Fruit fly (Drosophila melanogaster) whole organism, embryonic: ENCODE results near the gene Exo70.

Experiments used
- Antp ChIP-seq: fragments of 200-800 bp; sonication (Bioruptor generic); optimal IDR thresholded peaks from 3 replicates; lab custom pipeline; 2016; ENCODE audit warnings: missing biosample characterization, missing genetic modification characterization
- CG10431 ChIP-seq: fragments of 200-800 bp; sonication (Bioruptor generic); optimal IDR thresholded peaks from 3 replicates; lab custom pipeline; 2018; ENCODE audit warnings: missing biosample characterization, mild to moderate bottlenecking, missing genetic modification characterization
- CG11504 ChIP-seq: fragments of 200-800 bp; sonication (Bioruptor generic); optimal IDR thresholded peaks from 3 replicates; lab custom pipeline; 2019; ENCODE audit warnings: missing biosample characterization, mild to moderate bottlenecking, missing genetic modification characterization, moderate library complexity
- CG13894 ChIP-seq: fragments of 200-800 bp; sonication (Bioruptor generic); optimal IDR thresholded peaks from 3 replicates; lab custom pipeline; 2018; ENCODE audit warnings: missing biosample characterization, mild to moderate bottlenecking, missing genetic modification characterization, moderate library complexity
- CG17328 ChIP-seq: fragments of 200-800 bp; sonication (Bioruptor generic); IDR thresholded peaks from 2 replicates; pipeline ENCODE4 v1.3.6; 2022; ENCODE audit warnings: missing biosample characterization, missing genetic modification characterization
- CG18262 ChIP-seq: fragments of 200-800 bp; optimal IDR thresholded peaks from 3 replicates; lab custom pipeline; 2019; ENCODE audit warnings: missing biosample characterization, mild to moderate bottlenecking, missing genetic modification characterization, moderate library complexity
- CG31365 ChIP-seq: fragments of 200-800 bp; sonication (Bioruptor generic); optimal IDR thresholded peaks from 2 replicates; lab custom pipeline; 2018; ENCODE audit warnings: missing biosample characterization, mild to moderate bottlenecking, missing genetic modification characterization
- CG31388 ChIP-seq: fragments of 200-800 bp; sonication (Bioruptor generic); optimal IDR thresholded peaks from 2 replicates; lab custom pipeline; 2016; ENCODE audit warnings: missing biosample characterization, missing genetic modification characterization
- CG31441 ChIP-seq: fragments of 200-800 bp; sonication (Bioruptor generic); IDR thresholded peaks from 2 replicates; pipeline ENCODE4 v1.3.6; 2022; ENCODE audit warnings: missing biosample characterization, missing genetic modification characterization
- CG34422 ChIP-seq: fragments of 200-800 bp; sonication (Bioruptor generic); IDR thresholded peaks from 3 replicates; pipeline ENCODE4 v1.3.6; 2022; ENCODE audit warnings: missing biosample characterization, missing genetic modification characterization
- CG4282 ChIP-seq: fragments of 200-800 bp; sonication (Bioruptor generic); optimal IDR thresholded peaks from 2 replicates; lab custom pipeline; 2016; ENCODE audit warnings: missing biosample characterization, missing genetic modification characterization
- CG8944 ChIP-seq: fragments of 200-800 bp; sonication (Bioruptor generic); optimal IDR thresholded peaks from 3 replicates; lab custom pipeline; 2016; ENCODE audit warnings: missing biosample characterization, missing genetic modification characterization
- CG9797 ChIP-seq: fragments of 200-800 bp; sonication (Bioruptor generic); optimal IDR thresholded peaks from 3 replicates; lab custom pipeline; 2018; ENCODE audit warnings: missing biosample characterization, mild to moderate bottlenecking, missing genetic modification characterization
- Camta ChIP-seq: fragments of 200-800 bp; sonication (Bioruptor generic); optimal IDR thresholded peaks from 2 replicates; lab custom pipeline; 2016; ENCODE audit warnings: missing biosample characterization, missing genetic modification characterization
- CoRest ChIP-seq: fragments of 200-800 bp; sonication (Bioruptor generic); optimal IDR thresholded peaks from 3 replicates; lab custom pipeline; 2018; ENCODE audit warnings: missing biosample characterization, mild to moderate bottlenecking, missing genetic modification characterization, moderate library complexity
- Dbx ChIP-seq: fragments of 200-800 bp; sonication (Bioruptor generic); IDR thresholded peaks from 3 replicates; pipeline ENCODE4 v1.3.6; 2022; ENCODE audit warnings: missing biosample characterization, missing genetic modification characterization
- Dip3 ChIP-seq: fragments of 200-800 bp; sonication (Bioruptor generic); optimal IDR thresholded peaks from 3 replicates; lab custom pipeline; 2016; ENCODE audit warnings: missing biosample characterization, missing genetic modification characterization
- Fer1 ChIP-seq: fragments of 200-800 bp; sonication (Bioruptor generic); optimal IDR thresholded peaks from 2 replicates; lab custom pipeline; 2017; ENCODE audit warnings: missing biosample characterization, mild to moderate bottlenecking, missing genetic modification characterization
- HLHmδ ChIP-seq: fragments of 200-800 bp; sonication (Bioruptor generic); optimal IDR thresholded peaks from 2 replicates; lab custom pipeline; 2018; ENCODE audit warnings: missing biosample characterization, mild to moderate bottlenecking, missing genetic modification characterization, moderate library complexity
- HmgZ ChIP-seq: fragments of 200-800 bp; sonication (Bioruptor generic); optimal IDR thresholded peaks from 2 replicates; lab custom pipeline; 2018; ENCODE audit warnings: missing biosample characterization, mild to moderate bottlenecking, missing genetic modification characterization
- Hsf ChIP-seq: fragments of 200-800 bp; sonication (Bioruptor generic); optimal IDR thresholded peaks from 3 replicates; lab custom pipeline; 2016; ENCODE audit warnings: missing biosample characterization, missing genetic modification characterization
- Med ChIP-seq: fragments of 200-800 bp; sonication (Bioruptor generic); peaks from one replicate; lab custom pipeline; 2016; ENCODE audit warnings: missing biosample characterization, missing genetic modification characterization, mild to moderate bottlenecking, inconsistent platforms, moderate library complexity
- Meics ChIP-seq: fragments of 200-800 bp; sonication (Bioruptor generic); optimal IDR thresholded peaks from 2 replicates; lab custom pipeline; 2017; ENCODE audit warnings: missing biosample characterization, mild to moderate bottlenecking, missing genetic modification characterization
- Mrtf ChIP-seq: fragments of 200-800 bp; sonication (Bioruptor generic); IDR thresholded peaks from 3 replicates; pipeline ENCODE4 v1.3.6; 2022; ENCODE audit warnings: missing biosample characterization, missing genetic modification characterization
- Sry-δ ChIP-seq: fragments of 200-800 bp; sonication (Bioruptor generic); optimal IDR thresholded peaks from 2 replicates; lab custom pipeline; 2016; ENCODE audit warnings: missing biosample characterization, missing genetic modification characterization
- bowl ChIP-seq: fragments of 200-800 bp; sonication (Bioruptor generic); IDR thresholded peaks from 2 replicates; pipeline ENCODE4 v1.3.6; 2022; ENCODE audit warnings: missing biosample characterization, missing genetic modification characterization
- cato ChIP-seq: fragments of 200-800 bp; sonication (Bioruptor generic); optimal IDR thresholded peaks from 2 replicates; lab custom pipeline; 2016; ENCODE audit warnings: missing biosample characterization, missing genetic modification characterization, borderline replicate concordance
- croc ChIP-seq: fragments of 200-800 bp; sonication (Bioruptor generic); conservative IDR thresholded peaks from 3 replicates; pipeline ENCODE4 v1.3.6; 2022; ENCODE audit warnings: missing biosample characterization, missing genetic modification characterization
- esg ChIP-seq: fragments of 200-800 bp; sonication (Bioruptor generic); conservative IDR thresholded peaks from 2 replicates; pipeline ENCODE4 v1.3.6; 2022; ENCODE audit warnings: missing biosample characterization, missing genetic modification characterization
- ewg ChIP-seq: fragments of 200-800 bp; sonication (Bioruptor generic); optimal IDR thresholded peaks from 3 replicates; lab custom pipeline; 2017; ENCODE audit warnings: mild to moderate bottlenecking, missing biosample characterization, missing genetic modification reagents, missing genetic modification characterization
- eyg ChIP-seq: fragments of 200-800 bp; sonication (Bioruptor generic); optimal IDR thresholded peaks from 3 replicates; lab custom pipeline; 2016; ENCODE audit warnings: missing biosample characterization, missing genetic modification characterization
- grau ChIP-seq: fragments of 200-800 bp; optimal IDR thresholded peaks from 3 replicates; lab custom pipeline; 2019; ENCODE audit warnings: missing biosample characterization, mild to moderate bottlenecking, missing genetic modification characterization, moderate library complexity
- jigr1 ChIP-seq: fragments of 200-800 bp; sonication (Bioruptor generic); IDR thresholded peaks from 3 replicates; pipeline ENCODE4 v1.3.6; 2022; ENCODE audit warnings: missing biosample characterization, missing genetic modification characterization
- jing ChIP-seq: fragments of 200-800 bp; sonication (Bioruptor generic); optimal IDR thresholded peaks from 2 replicates; lab custom pipeline; 2018; ENCODE audit warnings: missing biosample characterization, mild to moderate bottlenecking, missing genetic modification characterization
- lola ChIP-seq, 3 experiments: fragments of >200 bp in 2 of 3; fragments of 200-800 bp in 1 of 3; sonication (Bioruptor generic) in 1 of 3; optimal IDR thresholded peaks; 2 replicates each; lab custom pipeline; 2017 to 2019; ENCODE audit warnings: missing biosample characterization in 3 of 3, missing genetic modification characterization in 3 of 3, mild to moderate bottlenecking in 1 of 3, moderate library complexity in 1 of 3
- nerfin-1 ChIP-seq: fragments of 200-800 bp; sonication (Bioruptor generic); optimal IDR thresholded peaks from 3 replicates; lab custom pipeline; 2019; ENCODE audit warnings: missing biosample characterization, mild to moderate bottlenecking, missing genetic modification characterization, moderate library complexity
- nom ChIP-seq: fragments of 200-800 bp; sonication (Bioruptor generic); optimal IDR thresholded peaks from 2 replicates; lab custom pipeline; 2017; ENCODE audit warnings: missing biosample characterization, missing genetic modification characterization, mild to moderate bottlenecking, moderate library complexity, missing genetic modification reagents
- pum ChIP-seq: fragments of 200-800 bp; sonication (Bioruptor generic); optimal IDR thresholded peaks from 2 replicates; lab custom pipeline; 2016; ENCODE audit warnings: missing biosample characterization, missing genetic modification characterization
- rib ChIP-seq: fragments of 200-800 bp; sonication (Bioruptor generic); IDR thresholded peaks from 2 replicates; pipeline ENCODE4 v1.3.6; 2022; ENCODE audit warnings: missing biosample characterization, missing genetic modification characterization
- schlank ChIP-seq: fragments of 200-800 bp; sonication (Bioruptor generic); optimal IDR thresholded peaks from 2 replicates; lab custom pipeline; 2018; ENCODE audit warnings: missing biosample characterization, mild to moderate bottlenecking, missing genetic modification characterization
- seq ChIP-seq: fragments of 200-800 bp; sonication (Bioruptor generic); IDR thresholded peaks from 2 replicates; pipeline ENCODE4 v1.3.6; 2022; ENCODE audit warnings: missing biosample characterization, missing genetic modification characterization
- shn ChIP-seq: fragments of 200-800 bp; sonication (Bioruptor generic); optimal IDR thresholded peaks from 3 replicates; lab custom pipeline; 2016; ENCODE audit warnings: missing biosample characterization, missing genetic modification characterization
- sisA ChIP-seq: fragments of 200-800 bp; sonication (Bioruptor generic); IDR thresholded peaks from 2 replicates; pipeline ENCODE4 v1.3.6; 2022; ENCODE audit warnings: missing biosample characterization, missing genetic modification characterization
- sna ChIP-seq: fragments of 200-800 bp; sonication (Bioruptor generic); IDR thresholded peaks from 2 replicates; pipeline ENCODE4 v1.3.6; 2022; ENCODE audit warnings: missing biosample characterization, missing genetic modification characterization; ENCODE audit not compliant: partially characterized antibody
- sr ChIP-seq: fragments of 200-800 bp; sonication (Bioruptor generic); IDR thresholded peaks from 3 replicates; pipeline ENCODE4 v1.3.6; 2022; ENCODE audit warnings: missing biosample characterization, missing genetic modification characterization
- sug ChIP-seq: fragments of 200-800 bp; optimal IDR thresholded peaks from 2 replicates; lab custom pipeline; 2019; ENCODE audit warnings: missing biosample characterization, mild to moderate bottlenecking, missing genetic modification characterization, moderate library complexity
- tgo ChIP-seq: fragments of 200-800 bp; sonication (Bioruptor generic); IDR thresholded peaks from 3 replicates; pipeline ENCODE4 v1.3.6; 2022; ENCODE audit warnings: missing biosample characterization, missing genetic modification characterization
- trem ChIP-seq: fragments of 200-800 bp; optimal IDR thresholded peaks from 3 replicates; lab custom pipeline; 2019; ENCODE audit warnings: missing biosample characterization, mild to moderate bottlenecking, missing genetic modification characterization, moderate library complexity
- wor ChIP-seq: fragments of 200-800 bp; sonication (Bioruptor generic); IDR thresholded peaks from 2 replicates; pipeline ENCODE4 v1.3.6; 2022; ENCODE audit warnings: missing biosample characterization, missing genetic modification characterization
- yki ChIP-seq: fragments of >200 bp; optimal IDR thresholded peaks from 3 replicates; lab custom pipeline; 2018

Gene Exo70

DNA sequence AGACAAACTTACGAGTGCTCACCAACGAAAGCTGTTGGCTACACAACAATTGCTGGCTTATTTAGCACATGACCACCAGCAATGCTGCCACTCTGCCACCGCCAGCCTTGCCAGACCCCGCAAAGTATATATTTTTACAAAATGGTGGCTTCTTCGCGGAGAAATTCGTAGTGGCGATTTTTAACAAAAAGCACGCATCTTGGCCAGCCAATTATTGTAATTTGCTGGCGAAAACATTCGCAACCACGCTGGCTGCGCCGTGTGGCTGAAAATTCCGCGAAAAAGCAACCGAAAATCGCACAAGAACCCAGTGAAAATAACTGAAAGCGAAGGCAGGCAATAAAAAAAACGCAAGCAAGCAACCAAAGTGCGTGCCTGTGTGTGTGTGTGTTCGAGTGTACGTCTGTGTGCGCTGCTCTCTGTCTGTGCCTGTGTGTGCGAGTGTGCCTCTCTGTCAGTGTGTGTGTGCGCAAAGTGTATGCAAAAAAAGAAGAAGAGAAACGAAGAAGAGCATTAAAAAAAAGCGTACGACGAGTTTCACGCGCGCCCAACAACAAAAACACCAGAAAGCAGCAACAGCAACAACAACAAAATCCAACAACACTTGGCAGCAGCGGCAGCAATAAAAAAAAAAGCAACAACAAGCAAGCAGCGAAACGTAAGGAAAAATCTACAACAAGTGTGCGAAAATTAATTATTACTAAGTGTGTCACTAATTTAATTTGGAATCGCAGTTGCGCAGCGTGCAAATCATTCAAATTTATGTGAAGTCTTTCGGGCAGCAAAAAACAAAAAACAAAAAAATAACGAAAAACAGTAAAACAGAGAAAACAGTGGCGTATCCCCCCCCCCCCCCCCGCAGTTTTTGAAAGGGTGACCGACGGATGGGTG lies 38.4 kb downstream of the Exo70 start, which contains the start of gene Gug (continued):
- TF ChIP-seq trem (tag; lab: Kevin White, UChicago) (peak; percentile 0), wor (no peak), CG4282 (GFP tag; lab: Kevin White, UChicago) (no peak), Meics (GFP tag; lab: Kevin White, UChicago) (no peak), CG18262 (peak; percentile 20), Med (GFP tag; lab: Kevin White, UChicago) (peak; percentile 76), HmgZ (tag; lab: Kevin White, UChicago) (no peak), Camta (GFP tag; lab: Kevin White, UChicago) (no peak), pum (GFP tag; lab: Kevin White, UChicago) (no peak), HLHmδ (GFP tag; lab: Kevin White, UChicago) (peak; percentile 40), nerfin-1 (tag; lab: Kevin White, UChicago) (peak; percentile 31), croc (GFP tag; lab: Robert Waterston, UW) (no peak), tgo (GFP tag; lab: Robert Waterston, UW) (no peak), cato (GFP tag; lab: Kevin White, UChicago) (no peak), CG10431 (GFP tag; lab: Kevin White, UChicago) (no peak), CG13894 (peak; percentile 30), CG31388 (no peak), Sry-δ (GFP tag; lab: Kevin White, UChicago) (no peak), shn (GFP tag; lab: Kevin White, UChicago) (no peak), sna (GFP tag; lab: Robert Waterston, UW) (no peak), CG9797 (GFP tag; lab: Kevin White, UChicago) (peak; percentile 84), CG31365 (tag; lab: Kevin White, UChicago) (no peak), sisA (peak; percentile 22; the same call in 1 of the 2 replicates), lola (GFP tag; optimal IDR thresholded peaks at IDR 0.05; lab: Kevin White, UChicago) (no peak), CG17328 (GFP tag; lab: Robert Waterston, UW) (no peak), Mrtf (GFP tag; lab: Robert Waterston, UW) (no peak; the same call in 2 of the 3 replicates), CG11504 (tag; lab: Kevin White, UChicago) (peak; percentile 35), nom (GFP tag; lab: Kevin White, UChicago) (peak; percentile 100), CoRest (tag; lab: Kevin White, UChicago) (no peak), seq (GFP tag; lab: Robert Waterston, UW) (no peak), bowl (no peak), CG34422 (peak; percentile 57; the same call in 2 of the 3 replicates), Antp (GFP tag; lab: Kevin White, UChicago) (no peak), esg (GFP tag; lab: Robert Waterston, UW) (no peak), yki (lab: Kevin White, UChicago) (no peak), sug (no peak), rib (GFP tag; lab: Robert Waterston, UW) (no peak), eyg (no peak), Dbx (GFP tag; lab: Robert Waterston, UW) (peak; percentile 13; the same call in 1 of the 3 replicates), Hsf (GFP tag; lab: Kevin White, UChicago) (no peak), Fer1 (peak; percentile 62), grau (tag; lab: Kevin White, UChicago) (peak; percentile 4), sr (0 out of 3 replicates have a peak, but pooled peaks have one; percentile 4), Dip3 (GFP tag; lab: Kevin White, UChicago) (no peak), ewg (no peak), jing (GFP tag; lab: Kevin White, UChicago) (no peak), jigr1 (GFP tag; lab: Robert Waterston, UW) (no peak), CG31441 (GFP tag; lab: Robert Waterston, UW) (no peak), schlank (tag; lab: Kevin White, UChicago) (no peak), CG8944 (GFP tag; lab: Kevin White, UChicago) (no peak)
